Worm (Caenorhabditis elegans) whole organism, early embryonic: ENCODE data around the gene srsx-30.

ENCODE experiments used
- ama-1 ChIP-seq: fragments of 150-350 bp; optimal IDR thresholded peaks from 2 replicates; lab custom pipeline; 2014
- ceh-36 ChIP-seq: sonication (generic microtip); optimal IDR thresholded peaks from 2 replicates; lab custom pipeline; 2016; ENCODE audit warnings: missing genetic modification characterization, inconsistent platforms, missing compliant biosample characterization
- ets-7 ChIP-seq: sonication (generic microtip); optimal IDR thresholded peaks from 2 replicates; lab custom pipeline; 2016; ENCODE audit warnings: missing genotype, missing genetic modification characterization, missing compliant biosample characterization
- pes-1 ChIP-seq: fragments of 200-800 bp; sonication (Bioruptor generic); IDR thresholded peaks from 2 replicates; pipeline ENCODE4 v1.3.6; 2022; ENCODE audit warnings: missing genetic modification reagents, missing genetic modification characterization, missing compliant biosample characterization

DNA sequence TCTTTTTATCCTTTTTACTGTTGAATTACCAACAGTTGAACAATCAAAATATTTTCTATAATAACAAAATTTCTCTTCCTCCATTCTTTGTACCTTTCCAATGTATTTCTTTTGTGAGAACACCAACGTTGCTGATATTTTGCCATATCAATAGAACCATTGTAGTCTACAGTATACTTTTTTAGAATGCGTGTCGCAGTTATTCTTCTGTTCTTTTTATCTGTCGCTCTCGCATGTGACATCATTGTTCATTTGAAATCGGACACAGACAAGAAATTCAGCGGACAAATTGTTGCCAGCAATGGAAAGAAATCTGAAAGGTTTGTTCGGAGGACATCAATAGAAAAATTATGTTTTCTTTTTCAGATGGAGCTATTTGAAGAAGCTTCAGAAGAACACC lies 43.3 kb downstream of the srsx-30 start, which contains the start of gene ZK856.7:
- TF ChIP-seq ama-1 = no peak
- TF ChIP-seq ceh-36 (tag; lab: Kevin White, UChicago) = no peak
- no peak for TF ChIP-seq pes-1 (GFP tag; lab: Robert Waterston, UW)
- TF ChIP-seq ets-7 = no peak
